Fruit fly (Drosophila melanogaster): ENCODE measurements around the gene pzg.

pzg gene

dm6 chr3L:21285639-21286338, at the start of gene pzg, which contains the start of gene CG12974 (continued):
- TF ChIP-seq tll (GFP tag; optimal IDR thresholded peaks at IDR 0.05) (peak; percentile 37 to 71), pho (GFP tag; optimal IDR thresholded peaks at IDR 0.05) (peak; percentile 89), CG11695 (GFP tag; IDR thresholded peaks at IDR 0.05) (peak; percentile 34; the same call in 1 of the 3 replicates), cad (GFP tag; optimal IDR thresholded peaks at IDR 0.05) (no peak), CG9437 (GFP tag; optimal IDR thresholded peaks at IDR 0.05) (peak; percentile 94), slp2 (GFP tag; optimal IDR thresholded peaks at IDR 0.05) (peak; percentile 48), E2f2 (GFP tag; IDR thresholded peaks at IDR 0.05) (peak; percentile 94), unpg (GFP tag; optimal IDR thresholded peaks at IDR 0.05) (peak; percentile 74), CG5953 (GFP tag; IDR thresholded peaks at IDR 0.05) (peak; percentile 65; the same call in 1 of the 2 replicates), CG32767 (GFP tag; IDR thresholded peaks at IDR 0.05) (peak; percentile 48; the same call in 1 of the 2 replicates), abd-A (tag; optimal IDR thresholded peaks at IDR 0.05) (peak; percentile 63), dmrt99B (tag; optimal IDR thresholded peaks at IDR 0.05) (no peak), gcm (GFP tag; optimal IDR thresholded peaks at IDR 0.05) (no peak), run (tag; optimal IDR thresholded peaks at IDR 0.05) (no peak), twi (tag; optimal IDR thresholded peaks at IDR 0.05) (peak; percentile 63), CG42726 (GFP tag; IDR thresholded peaks at IDR 0.05; ENCODE audit: partially characterized antibody) (peak; percentile 45; the same call in 1 of the 2 replicates), Dip3 (GFP tag; optimal IDR thresholded peaks at IDR 0.05) (peak; percentile 80), CG17829 (tag; optimal IDR thresholded peaks at IDR 0.05) (peak; percentile 84), HHEX (GFP tag; optimal IDR thresholded peaks at IDR 0.05) (peak; percentile 44), Sin3A (optimal IDR thresholded peaks at IDR 0.05) (peak; percentile 90), tgo (GFP tag; IDR thresholded peaks at IDR 0.05) (peak; percentile 86), B-H2 (GFP tag; optimal IDR thresholded peaks at IDR 0.05) (peak; percentile 81), CG11696 (GFP tag; IDR thresholded peaks at IDR 0.05) (no peak), HLH54F (GFP tag; optimal IDR thresholded peaks at IDR 0.05) (peak; percentile 85), inv (GFP tag; IDR thresholded peaks at IDR 0.05; ENCODE audit: partially characterized antibody) (peak; percentile 85), ind (GFP tag; optimal IDR thresholded peaks at IDR 0.05) (peak; percentile 64), org-1 (GFP tag; optimal IDR thresholded peaks at IDR 0.05) (peak; percentile 21), repo (GFP tag; optimal IDR thresholded peaks at IDR 0.05) (peak; percentile 51), ac (GFP tag; optimal IDR thresholded peaks at IDR 0.05) (no peak), CG6175 (GFP tag; IDR thresholded peaks at IDR 0.05) (0 out of 3 replicates have a peak, but pooled peaks have one; percentile 6), CG6791 (GFP tag; IDR thresholded peaks at IDR 0.05; ENCODE audit: partially characterized antibody) (peak; percentile 67; the same call in 2 of the 3 replicates), Chrac-16 (GFP tag; optimal IDR thresholded peaks at IDR 0.05) (peak; percentile 73), YL-1 (GFP tag; optimal IDR thresholded peaks at IDR 0.05) (peak; percentile 96), CG12659 (GFP tag; optimal IDR thresholded peaks at IDR 0.05) (peak; percentile 93), nerfin-2 (GFP tag; IDR thresholded peaks at IDR 0.05; ENCODE audit: partially characterized antibody) (peak; percentile 71), kay (GFP tag; optimal IDR thresholded peaks at IDR 0.05) (peak; percentile 10), cas (GFP tag; IDR thresholded peaks at IDR 0.05) (peak; percentile 36; the same call in 1 of the 2 replicates), MBD-R2 (GFP tag; IDR thresholded peaks at IDR 0.05) (peak; percentile 72; the same call in 1 of the 2 replicates), ewg (GFP tag; optimal IDR thresholded peaks at IDR 0.05) (peak; percentile 86), nau (GFP tag; optimal IDR thresholded peaks at IDR 0.05) (no peak), fu2 (GFP tag; optimal IDR thresholded peaks at IDR 0.05) (peak; percentile 79), Fer1 (GFP tag; optimal IDR thresholded peaks at IDR 0.05) (peak; percentile 67), Atf6 (GFP tag; IDR thresholded peaks at IDR 0.05) (peak; percentile 82), gsb (GFP tag; IDR thresholded peaks at IDR 0.05) (peak; percentile 70), sisA (GFP tag; IDR thresholded peaks at IDR 0.05) (peak; percentile 95), gro (GFP tag; optimal IDR thresholded peaks at IDR 0.05) (peak; percentile 7), br (optimal IDR thresholded peaks at IDR 0.05) (no peak), zen2 (GFP tag; IDR thresholded peaks at IDR 0.05; ENCODE audit: partially characterized antibody) (no peak), sens (GFP tag) (peak; percentile 82), CG11247 (GFP tag; IDR thresholded peaks at IDR 0.05) (peak; percentile 73)

Data from whole organism, embryonic.